Worm (Caenorhabditis elegans) whole organism, L4 larva: Measurements from ENCODE around the gene ent-2.

Experiments used
- F10B5.3 ChIP-seq: sonication (generic microtip); optimal IDR thresholded peaks from 2 replicates; lab custom pipeline; 2016; ENCODE audit warnings: mild to moderate bottlenecking, missing genetic modification characterization, missing compliant biosample characterization
- F37D6.2 ChIP-seq: sonication (generic microtip); optimal IDR thresholded peaks from 2 replicates; lab custom pipeline; 2016; ENCODE audit warnings: mild to moderate bottlenecking, missing genetic modification characterization, missing compliant biosample characterization
- Y5F2A.4 ChIP-seq: fragments of 200-800 bp; sonication (Bioruptor generic); optimal IDR thresholded peaks from 2 replicates; lab custom pipeline; 2018; ENCODE audit warnings: mild to moderate bottlenecking, missing genetic modification characterization, missing compliant biosample characterization
- Y75B8A.6 ChIP-seq: fragments of 200-800 bp; sonication (Bioruptor generic); IDR thresholded peaks from 2 replicates; pipeline ENCODE4 v1.3.6; 2022; ENCODE audit warnings: missing genetic modification reagents, missing genetic modification characterization, missing compliant biosample characterization
- aha-1 ChIP-seq: fragments of 150-350 bp; peaks from one replicate; lab custom pipeline; 2014; ENCODE audit warnings: missing biosample characterization, missing genetic modification characterization
- ama-1 ChIP-seq: fragments of 150-350 bp; optimal IDR thresholded peaks from 2 replicates; lab custom pipeline; 2014; ENCODE audit warnings: inconsistent platforms, mixed read lengths
- ceh-20 ChIP-seq: fragments of 200-800 bp; sonication (Bioruptor generic); IDR thresholded peaks from 2 replicates; pipeline ENCODE4 v1.3.6; 2022; ENCODE audit warnings: missing genetic modification reagents, missing genetic modification characterization, missing compliant biosample characterization
- ceh-28 ChIP-seq: fragments of 150-350 bp; optimal IDR thresholded peaks from 2 replicates; lab custom pipeline; 2014; ENCODE audit warnings: missing biosample characterization, missing genetic modification reagents, missing genetic modification characterization
- ceh-44 ChIP-seq: fragments of 200-800 bp; sonication (Bioruptor generic); IDR thresholded peaks from 2 replicates; pipeline ENCODE4 v1.3.6; 2022; ENCODE audit warnings: missing genetic modification reagents, missing genetic modification characterization, missing compliant biosample characterization
- ceh-82 ChIP-seq: sonication (generic microtip); optimal IDR thresholded peaks from 2 replicates; lab custom pipeline; 2017; ENCODE audit warnings: missing biosample characterization, missing genetic modification characterization
- dmd-6 ChIP-seq: fragments of 200-800 bp; sonication (Bioruptor generic); IDR thresholded peaks from 2 replicates; pipeline ENCODE4 v1.3.6; 2022; ENCODE audit warnings: missing genetic modification reagents, missing genetic modification characterization, missing compliant biosample characterization
- dmd-9 ChIP-seq: fragments of 200-800 bp; sonication (Bioruptor generic); IDR thresholded peaks from 2 replicates; pipeline ENCODE4 v1.3.6; 2022; ENCODE audit warnings: missing genetic modification reagents, missing genetic modification characterization, missing compliant biosample characterization
- fkh-10 ChIP-seq: fragments of 150-350 bp; optimal IDR thresholded peaks from 2 replicates; lab custom pipeline; 2014; ENCODE audit warnings: missing biosample characterization, missing genetic modification reagents, missing genetic modification characterization
- fos-1 ChIP-seq: fragments of 150-350 bp; optimal IDR thresholded peaks from 2 replicates; lab custom pipeline; 2014; ENCODE audit warnings: missing biosample characterization, missing genetic modification characterization
- gei-8 ChIP-seq: fragments of 200-800 bp; sonication (Bioruptor generic); optimal IDR thresholded peaks from 2 replicates; lab custom pipeline; 2018; ENCODE audit warnings: mild to moderate bottlenecking, missing genetic modification characterization, missing compliant biosample characterization
- hlh-11 ChIP-seq: fragments of 200-800 bp; sonication (Bioruptor generic); optimal IDR thresholded peaks from 2 replicates; lab custom pipeline; 2018; ENCODE audit warnings: mild to moderate bottlenecking, missing genetic modification characterization, missing compliant biosample characterization
- hlh-30 ChIP-seq: sonication (generic microtip); optimal IDR thresholded peaks from 2 replicates; lab custom pipeline; 2017; ENCODE audit warnings: antibody characterized with exemption, mild to moderate bottlenecking, missing genetic modification characterization, missing compliant biosample characterization; ENCODE audit not compliant: insufficient read depth
- lin-1 ChIP-seq: fragments of 200-800 bp; sonication (Bioruptor generic); IDR thresholded peaks from 2 replicates; pipeline ENCODE4 v1.3.6; 2022; ENCODE audit warnings: missing genetic modification reagents, missing genetic modification characterization, missing compliant biosample characterization
- lin-38 ChIP-seq: fragments of 200-800 bp; sonication (Bioruptor generic); IDR thresholded peaks from 2 replicates; pipeline ENCODE4 v1.3.6; 2022; ENCODE audit warnings: missing genetic modification reagents, missing genetic modification characterization, missing compliant biosample characterization
- lir-3 ChIP-seq: sonication (generic microtip); optimal IDR thresholded peaks from 2 replicates; lab custom pipeline; 2016; ENCODE audit warnings: mild to moderate bottlenecking, missing genetic modification characterization, missing compliant biosample characterization
- madf-5 ChIP-seq, 2 experiments: fragments of 200-800 bp; sonication (Bioruptor generic); IDR thresholded peaks; 2 replicates each; pipeline ENCODE4 v1.3.6; 2022; ENCODE audit warnings: missing compliant biosample characterization in 2 of 2, missing genetic modification characterization in 2 of 2
- madf-9 ChIP-seq: fragments of 200-800 bp; sonication (Bioruptor generic); conservative IDR thresholded peaks from 2 replicates; pipeline ENCODE4 v1.3.6; 2022; ENCODE audit warnings: missing genetic modification reagents, missing genetic modification characterization, missing compliant biosample characterization
- mdl-1 ChIP-seq, 2 experiments: fragments of 150-350 bp in 1 of 2; sonication (generic microtip) in 1 of 2; optimal IDR thresholded peaks; 2 replicates each; lab custom pipeline; 2014 to 2017; ENCODE audit warnings: missing biosample characterization in 2 of 2, missing genetic modification characterization in 2 of 2
- mep-1 ChIP-seq: fragments of 150-350 bp; sonication (generic microtip); optimal IDR thresholded peaks from 3 replicates; lab custom pipeline; 2014; ENCODE audit warnings: missing biosample characterization, missing genetic modification characterization
- nhr-102 ChIP-seq: sonication (generic microtip); optimal IDR thresholded peaks from 2 replicates; lab custom pipeline; 2016; ENCODE audit warnings: mild to moderate bottlenecking, missing genetic modification characterization, moderate library complexity, missing compliant biosample characterization
- nhr-111 ChIP-seq: fragments of 200-800 bp; sonication (Bioruptor generic); optimal IDR thresholded peaks from 2 replicates; lab custom pipeline; 2018; ENCODE audit warnings: mild to moderate bottlenecking, missing genetic modification characterization, missing compliant biosample characterization
- nhr-41 ChIP-seq: fragments of 200-800 bp; sonication (Bioruptor generic); IDR thresholded peaks from 2 replicates; pipeline ENCODE4 v1.3.6; 2022; ENCODE audit warnings: missing genetic modification reagents, missing genetic modification characterization, missing compliant biosample characterization
- pha-4 ChIP-seq, 2 experiments: fragments of 150-350 bp in 1 of 2; fragments of 200-800 bp in 1 of 2; sonication (Bioruptor generic) in 1 of 2; IDR thresholded peaks in 1 of 2; optimal IDR thresholded peaks in 1 of 2; 2 replicates each; pipeline versions ENCODE4 v1.3.6 to Lab custom; 2014 to 2022; ENCODE audit warnings: missing genetic modification characterization in 2 of 2, missing genetic modification reagents in 2 of 2, missing biosample characterization in 1 of 2, missing compliant biosample characterization in 1 of 2
- pqm-1 ChIP-seq: sonication (generic microtip); optimal IDR thresholded peaks from 2 replicates; lab custom pipeline; 2017; ENCODE audit warnings: missing biosample characterization, missing genetic modification characterization
- sdz-12 ChIP-seq: fragments of 200-800 bp; sonication (Bioruptor generic); optimal IDR thresholded peaks from 2 replicates; lab custom pipeline; 2018; ENCODE audit warnings: mild to moderate bottlenecking, missing genetic modification characterization, missing compliant biosample characterization
- set-16 ChIP-seq: fragments of 200-800 bp; sonication (Bioruptor generic); IDR thresholded peaks from 2 replicates; pipeline ENCODE4 v1.3.6; 2022; ENCODE audit warnings: missing genetic modification reagents, missing genetic modification characterization, missing compliant biosample characterization
- snpc-4 ChIP-seq: fragments of 150-350 bp; optimal IDR thresholded peaks from 2 replicates; lab custom pipeline; 2014; ENCODE audit warnings: missing biosample characterization, missing genetic modification characterization
- tra-1 ChIP-seq: fragments of 200-800 bp; sonication (Bioruptor generic); IDR thresholded peaks from 2 replicates; pipeline ENCODE4 v1.3.6; 2022; ENCODE audit warnings: missing genetic modification reagents, missing genetic modification characterization, missing compliant biosample characterization
- unc-130 ChIP-seq: sonication (generic microtip); optimal IDR thresholded peaks from 2 replicates; lab custom pipeline; 2016; ENCODE audit warnings: missing genetic modification reagents, missing genetic modification characterization, missing compliant biosample characterization
- unc-62 ChIP-seq, 3 experiments: fragments of 150-350 bp in 1 of 3; sonication (generic microtip); optimal IDR thresholded peaks in 2 of 3; peaks in 1 of 3; 1 replicate in 1 of 3; 2 replicates in 2 of 3; lab custom pipeline; 2014 to 2017; ENCODE audit warnings: missing biosample characterization in 3 of 3, missing genetic modification characterization in 3 of 3, missing genetic modification reagents in 3 of 3, missing genotype in 1 of 3
- vab-7 ChIP-seq: fragments of 200-800 bp; sonication (Bioruptor generic); IDR thresholded peaks from 2 replicates; pipeline ENCODE4 v1.3.6; 2022; ENCODE audit warnings: missing genetic modification reagents, missing genetic modification characterization, missing compliant biosample characterization
- zfp-3 ChIP-seq: fragments of 200-800 bp; sonication (Bioruptor generic); conservative IDR thresholded peaks from 2 replicates; pipeline ENCODE4 v1.3.6; 2022; ENCODE audit warnings: missing genetic modification reagents, missing genetic modification characterization, missing compliant biosample characterization

Gene ent-2

DNA sequence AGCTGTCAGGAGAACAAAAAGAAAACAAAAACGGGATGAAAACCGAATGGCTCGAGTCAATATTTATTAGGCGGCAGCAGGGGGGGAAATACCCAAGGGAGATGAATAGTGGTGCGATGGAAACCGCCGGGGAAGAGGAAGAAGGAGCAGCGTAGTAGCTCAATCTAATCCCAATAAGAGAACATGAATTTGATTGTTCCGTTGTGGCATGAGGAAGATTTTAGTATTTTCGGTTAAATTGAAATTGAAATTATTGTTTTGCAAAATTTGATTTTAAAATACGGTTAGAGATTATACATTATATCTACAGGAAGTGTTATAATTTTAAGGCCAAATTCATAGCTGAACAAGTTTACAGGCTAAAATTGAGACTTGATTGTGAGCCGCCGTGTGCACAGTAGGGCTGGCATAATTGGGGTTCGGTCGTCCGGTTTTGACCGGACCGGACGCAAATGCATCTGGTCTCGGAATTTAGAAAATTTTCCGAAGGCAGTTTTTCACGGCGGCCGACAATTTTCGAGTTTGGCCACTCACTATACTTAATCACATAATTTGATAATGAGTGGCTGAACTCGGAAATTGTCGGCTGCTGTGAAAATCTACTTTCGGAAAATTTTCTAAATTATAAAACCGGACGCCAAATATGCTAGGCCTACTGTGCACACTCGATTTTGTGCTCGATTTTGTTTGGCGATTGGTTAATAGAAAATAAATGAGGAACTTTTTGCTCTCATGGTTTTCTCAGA is 48.7 kb upstream of the ent-2 start:
- TF ChIP-seq sdz-12 (GFP tag; lab: Kevin White, UChicago) (no peak), fos-1 (tag; lab: Kevin White, UChicago) (no peak), unc-62 (GFP tag; optimal IDR thresholded peaks at IDR 0.05 in 1 of 2; lab: Kevin White, UChicago) (peak in 1 of 2 experiments; percentile 38), unc-62 (tag; optimal IDR thresholded peaks at IDR 0.05; lab: Kevin White, UChicago) (no peak), madf-9 (GFP tag; lab: Robert Waterston, UW) (no peak), ceh-44 (no peak)

DNA sequence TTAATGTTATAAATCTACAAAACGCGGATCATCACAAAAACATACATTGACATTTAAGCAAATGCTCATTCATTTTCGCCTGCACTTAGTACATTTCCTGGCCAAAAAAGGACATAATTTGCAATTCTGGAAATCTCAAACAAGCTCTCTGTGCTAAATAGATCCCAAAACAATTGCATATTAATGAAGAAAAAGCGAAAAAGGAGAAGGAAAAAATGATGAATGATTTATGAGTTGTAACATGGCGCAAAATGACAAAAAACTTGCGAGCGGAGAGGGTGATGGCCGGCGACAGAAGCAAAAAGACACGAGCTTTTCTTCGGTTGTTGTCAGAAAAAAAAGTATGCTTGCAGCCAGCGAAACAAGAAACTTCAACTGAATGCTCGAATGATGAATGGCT is 46.0 kb upstream of the ent-2 start:
- TF ChIP-seq ceh-20 = peak; percentile 57; the same call in 1 of the 2 replicates
- peak; percentile 51 for TF ChIP-seq aha-1 (tag; lab: Kevin White, UChicago)
- no peak for TF ChIP-seq mep-1 (tag; lab: Kevin White, UChicago)
- TF ChIP-seq hlh-30 (tag; lab: Kevin White, UChicago) = peak; percentile 41
- TF ChIP-seq, all 104 proteins: peak for 3

ce11 chrX:15555529-15555928 is 45.3 kb upstream of the ent-2 start:
- TF ChIP-seq ceh-28 (tag; lab: Kevin White, UChicago) (no peak), unc-62 (GFP tag; optimal IDR thresholded peaks at IDR 0.05 in 1 of 2; lab: Kevin White, UChicago) (peak in 1 of 2 experiments; percentile 80), unc-62 (tag; optimal IDR thresholded peaks at IDR 0.05; lab: Kevin White, UChicago) (no peak), ama-1 (no peak), F37D6.2 (tag; lab: Kevin White, UChicago) (no peak), ceh-82 (tag; lab: Kevin White, UChicago) (no peak)
- TF ChIP-seq, all 104 proteins: peak for 1

ce11 chrX:15557849-15558248 is 43.0 kb upstream of the ent-2 start, which contains the start of gene lron-3:
lron-3 (minus strand) TSS chrX:15557949.
- TF ChIP-seq unc-130 (GFP tag; lab: Kevin White, UChicago) (no peak), madf-5 (GFP tag; IDR thresholded peaks at IDR 0.05; lab: Robert Waterston, UW) (no peak), dmd-9 (no peak), Y5F2A.4 (no peak), mep-1 (tag; lab: Kevin White, UChicago) (no peak), lin-1 (GFP tag; lab: Robert Waterston, UW) (no peak), pqm-1 (tag; lab: Kevin White, UChicago) (no peak), F10B5.3 (tag; lab: Kevin White, UChicago) (no peak), zfp-3 (GFP tag; lab: Robert Waterston, UW) (no peak), vab-7 (GFP tag; lab: Robert Waterston, UW) (no peak), set-16 (GFP tag; lab: Robert Waterston, UW) (no peak), pha-4 (GFP tag; IDR thresholded peaks at IDR 0.05; lab: Robert Waterston, UW) (no peak), pha-4 (tag; optimal IDR thresholded peaks at IDR 0.05; lab: Kevin White, UChicago) (no peak), snpc-4 (tag; lab: Kevin White, UChicago) (no peak), hlh-11 (tag; lab: Kevin White, UChicago) (no peak), tra-1 (GFP tag; lab: Robert Waterston, UW) (no peak), Y75B8A.6 (GFP tag; lab: Robert Waterston, UW) (no peak)

ce11 chrX:15559473-15559872 is 41.4 kb upstream of the ent-2 start:
- peak; percentile 37 for TF ChIP-seq aha-1 (tag; lab: Kevin White, UChicago)
- TF ChIP-seq lir-3 (tag; lab: Kevin White, UChicago) = no peak

DNA sequence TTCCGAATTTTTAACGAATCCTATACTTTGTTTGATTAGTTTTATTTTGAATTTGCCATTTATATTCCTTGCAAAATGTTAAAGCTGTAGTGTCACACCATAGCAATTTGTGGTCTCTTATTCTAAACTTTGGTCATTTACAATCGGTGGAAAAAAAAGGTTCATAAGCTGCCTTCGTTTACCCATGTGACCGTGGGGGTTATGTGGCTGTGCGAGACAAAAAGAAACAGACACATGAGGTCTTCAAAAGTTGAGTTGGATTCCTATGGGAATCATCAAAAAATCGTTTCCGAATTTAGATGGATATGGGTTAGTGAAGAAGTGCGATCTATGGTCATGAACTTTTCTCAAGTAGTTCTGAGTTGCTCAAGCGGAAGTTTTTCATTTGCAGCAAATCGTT is 36.5 kb upstream of the ent-2 start:
- no peak for TF ChIP-seq gei-8 (GFP tag; lab: Kevin White, UChicago)
- no peak for TF ChIP-seq nhr-111 (GFP tag; lab: Kevin White, UChicago)
- peak in 1 of 2 experiments; percentile 37 for TF ChIP-seq mdl-1 (tag; optimal IDR thresholded peaks at IDR 0.05; lab: Kevin White, UChicago)
- TF ChIP-seq ceh-20 = 0 out of 2 replicates have a peak, but pooled peaks have one; percentile 27
- peak; percentile 31 for TF ChIP-seq aha-1 (tag; lab: Kevin White, UChicago)
- TF ChIP-seq lin-38 (GFP tag; lab: Robert Waterston, UW) = no peak
- no peak for TF ChIP-seq nhr-102
- peak; percentile 4 for TF ChIP-seq mep-1 (tag; lab: Kevin White, UChicago)
- no peak for TF ChIP-seq pqm-1 (tag; lab: Kevin White, UChicago)
- 0 out of 2 replicates have a peak, but pooled peaks have one; percentile 12 for TF ChIP-seq dmd-6 (GFP tag; lab: Robert Waterston, UW)
- no peak for TF ChIP-seq fkh-10
- TF ChIP-seq unc-62 (GFP tag; optimal IDR thresholded peaks at IDR 0.05 in 1 of 2; lab: Kevin White, UChicago) = peak in 1 of 2 experiments; percentile 99
- TF ChIP-seq unc-62 (tag; optimal IDR thresholded peaks at IDR 0.05; lab: Kevin White, UChicago) = no peak
- TF ChIP-seq hlh-30 (tag; lab: Kevin White, UChicago) = peak; percentile 79
- no peak for TF ChIP-seq nhr-41 (GFP tag; lab: Robert Waterston, UW)
